Fruit fly (Drosophila melanogaster) whole organism, embryonic: Measurements from ENCODE around the gene CG5805.

Experiments
- B-H2 ChIP-seq: fragments of 200-800 bp; sonication (Bioruptor generic); optimal IDR thresholded peaks from 2 replicates; lab custom pipeline; 2018; ENCODE audit warnings: missing biosample characterization, mild to moderate bottlenecking, missing genetic modification characterization
- CG10274 ChIP-seq: fragments of 200-800 bp; sonication (Bioruptor generic); optimal IDR thresholded peaks from 3 replicates; lab custom pipeline; 2017; ENCODE audit warnings: missing biosample characterization, mild to moderate bottlenecking, missing genetic modification characterization
- CG13894 ChIP-seq: fragments of 200-800 bp; sonication (Bioruptor generic); optimal IDR thresholded peaks from 3 replicates; lab custom pipeline; 2018; ENCODE audit warnings: missing biosample characterization, mild to moderate bottlenecking, missing genetic modification characterization, moderate library complexity
- CG15269 ChIP-seq: fragments of 200-800 bp; sonication (Bioruptor generic); optimal IDR thresholded peaks from 2 replicates; lab custom pipeline; 2018; ENCODE audit warnings: missing biosample characterization, mild to moderate bottlenecking, missing genetic modification characterization, moderate library complexity
- CG17612 ChIP-seq: fragments of 200-800 bp; sonication (Bioruptor generic); IDR thresholded peaks from 2 replicates; pipeline ENCODE4 v1.3.6; 2022; ENCODE audit warnings: missing biosample characterization, missing genetic modification characterization
- CG18262 ChIP-seq: fragments of 200-800 bp; optimal IDR thresholded peaks from 3 replicates; lab custom pipeline; 2019; ENCODE audit warnings: missing biosample characterization, mild to moderate bottlenecking, missing genetic modification characterization, moderate library complexity
- CG2199 ChIP-seq: fragments of 200-800 bp; sonication (Bioruptor generic); IDR thresholded peaks from 3 replicates; pipeline ENCODE4 v1.3.6; 2022; ENCODE audit warnings: missing biosample characterization, missing genetic modification characterization
- CG2678 ChIP-seq: fragments of 200-800 bp; sonication (Bioruptor generic); optimal IDR thresholded peaks from 3 replicates; lab custom pipeline; 2019; ENCODE audit warnings: missing biosample characterization, mild to moderate bottlenecking, missing genetic modification characterization, moderate library complexity
- CG3065 ChIP-seq: fragments of 200-800 bp; sonication (Bioruptor generic); optimal IDR thresholded peaks from 2 replicates; lab custom pipeline; 2016; ENCODE audit warnings: missing biosample characterization, missing genetic modification characterization
- CG3995 ChIP-seq: fragments of 200-800 bp; sonication (Bioruptor generic); optimal IDR thresholded peaks from 3 replicates; lab custom pipeline; 2016; ENCODE audit warnings: missing biosample characterization, missing genetic modification characterization
- CG42726 ChIP-seq: fragments of 200-800 bp; sonication (Bioruptor generic); IDR thresholded peaks from 2 replicates; pipeline ENCODE4 v1.3.6; 2022; ENCODE audit warnings: missing biosample characterization, missing genetic modification characterization; ENCODE audit not compliant: partially characterized antibody
- CG4282 ChIP-seq: fragments of 200-800 bp; sonication (Bioruptor generic); optimal IDR thresholded peaks from 2 replicates; lab custom pipeline; 2016; ENCODE audit warnings: missing biosample characterization, missing genetic modification characterization
- CG4617 ChIP-seq: fragments of 200-800 bp; sonication (Bioruptor generic); optimal IDR thresholded peaks from 3 replicates; lab custom pipeline; 2016; ENCODE audit warnings: missing biosample characterization, missing genetic modification characterization, borderline replicate concordance
- CG4707 ChIP-seq: fragments of 200-800 bp; sonication (Bioruptor generic); optimal IDR thresholded peaks from 2 replicates; lab custom pipeline; 2018; ENCODE audit warnings: missing biosample characterization, mild to moderate bottlenecking, missing genetic modification characterization, moderate library complexity
- CG6175 ChIP-seq: fragments of 200-800 bp; sonication (Bioruptor generic); IDR thresholded peaks from 3 replicates; pipeline ENCODE4 v1.3.6; 2022; ENCODE audit warnings: missing biosample characterization, missing genetic modification characterization
- CG6854 ChIP-seq: fragments of 200-800 bp; sonication (Bioruptor generic); optimal IDR thresholded peaks from 3 replicates; lab custom pipeline; 2017; ENCODE audit warnings: missing biosample characterization, mild to moderate bottlenecking, missing genetic modification characterization
- CG7556 ChIP-seq: fragments of 200-800 bp; sonication (Bioruptor generic); optimal IDR thresholded peaks from 2 replicates; lab custom pipeline; 2017; ENCODE audit warnings: missing biosample characterization, mild to moderate bottlenecking, missing genetic modification characterization
- Dad ChIP-seq: fragments of 200-800 bp; sonication (Bioruptor generic); optimal IDR thresholded peaks from 3 replicates; lab custom pipeline; 2016; ENCODE audit warnings: missing biosample characterization, missing genetic modification characterization
- Deaf1 ChIP-seq: fragments of 200-800 bp; optimal IDR thresholded peaks from 3 replicates; lab custom pipeline; 2019; ENCODE audit warnings: missing biosample characterization, mild to moderate bottlenecking, missing genetic modification characterization, moderate library complexity
- Dfd ChIP-seq, 2 experiments: fragments of >200 bp; optimal IDR thresholded peaks; 2 replicates each; lab custom pipeline; 2017; ENCODE audit warnings: missing biosample characterization in 2 of 2, missing genetic modification characterization in 2 of 2
- GATAe ChIP-seq: fragments of 200-800 bp; sonication (Bioruptor generic); conservative IDR thresholded peaks from 2 replicates; pipeline ENCODE4 v1.3.6; 2022; ENCODE audit warnings: missing biosample characterization, missing genetic modification characterization
- Gug ChIP-seq: fragments of 200-800 bp; sonication (Bioruptor generic); IDR thresholded peaks from 4 replicates; pipeline ENCODE4 v1.3.6; 2022; ENCODE audit warnings: missing biosample characterization, missing genetic modification characterization
- Hsf ChIP-seq: fragments of 200-800 bp; sonication (Bioruptor generic); optimal IDR thresholded peaks from 3 replicates; lab custom pipeline; 2016; ENCODE audit warnings: missing biosample characterization, missing genetic modification characterization
- MBD-R2 ChIP-seq: fragments of 200-800 bp; sonication (Bioruptor generic); IDR thresholded peaks from 2 replicates; pipeline ENCODE4 v1.3.6; 2022; ENCODE audit warnings: missing biosample characterization, missing genetic modification characterization
- MESR4 ChIP-seq: fragments of 200-800 bp; sonication (Bioruptor generic); optimal IDR thresholded peaks from 2 replicates; lab custom pipeline; 2018; ENCODE audit warnings: missing biosample characterization, mild to moderate bottlenecking, missing genetic modification characterization, moderate library complexity
- Mad ChIP-seq: fragments of 200-800 bp; sonication (Bioruptor generic); optimal IDR thresholded peaks from 2 replicates; lab custom pipeline; 2016; ENCODE audit warnings: missing biosample characterization, missing genetic modification characterization
- Oli ChIP-seq: fragments of 200-800 bp; sonication (Bioruptor generic); optimal IDR thresholded peaks from 2 replicates; lab custom pipeline; 2018; ENCODE audit warnings: missing biosample characterization, mild to moderate bottlenecking, missing genetic modification characterization, moderate library complexity
- bcd ChIP-seq: fragments of 200-800 bp; sonication (Bioruptor generic); optimal IDR thresholded peaks from 2 replicates; lab custom pipeline; 2017; ENCODE audit warnings: missing biosample characterization, mild to moderate bottlenecking, missing genetic modification characterization
- croc ChIP-seq: fragments of 200-800 bp; sonication (Bioruptor generic); conservative IDR thresholded peaks from 3 replicates; pipeline ENCODE4 v1.3.6; 2022; ENCODE audit warnings: missing biosample characterization, missing genetic modification characterization
- dan ChIP-seq: fragments of 200-800 bp; sonication (Bioruptor generic); IDR thresholded peaks from 2 replicates; pipeline ENCODE4 v1.3.6; 2022; ENCODE audit warnings: missing biosample characterization, missing genetic modification characterization
- dimm ChIP-seq: fragments of 200-800 bp; sonication (Bioruptor generic); IDR thresholded peaks from 2 replicates; pipeline ENCODE4 v1.3.6; 2022; ENCODE audit warnings: missing biosample characterization, missing genetic modification characterization
- dmrt11E ChIP-seq: fragments of 200-800 bp; sonication (Bioruptor generic); optimal IDR thresholded peaks from 3 replicates; lab custom pipeline; 2018; ENCODE audit warnings: missing biosample characterization, mild to moderate bottlenecking, missing genetic modification characterization, moderate library complexity
- en ChIP-seq: fragments of 200-800 bp; sonication (Bioruptor generic); optimal IDR thresholded peaks from 2 replicates; lab custom pipeline; 2016; ENCODE audit warnings: missing biosample characterization, missing genetic modification characterization
- eve ChIP-seq, 2 experiments: fragments of >200 bp; optimal IDR thresholded peaks; 2 replicates each; lab custom pipeline; 2017; ENCODE audit warnings: missing biosample characterization in 2 of 2, missing genetic modification characterization in 2 of 2
- exex ChIP-seq: fragments of 200-800 bp; sonication (Bioruptor generic); optimal IDR thresholded peaks from 4 replicates; lab custom pipeline; 2018; ENCODE audit warnings: missing biosample characterization, mild to moderate bottlenecking, missing genetic modification characterization, moderate library complexity
- gce ChIP-seq: fragments of 200-800 bp; sonication (Bioruptor generic); IDR thresholded peaks from 3 replicates; pipeline ENCODE4 v1.3.6; 2022; ENCODE audit warnings: missing biosample characterization, missing genetic modification characterization
- gcm2 ChIP-seq: fragments of 200-800 bp; sonication (Bioruptor generic); optimal IDR thresholded peaks from 2 replicates; lab custom pipeline; 2016; ENCODE audit warnings: missing biosample characterization, missing genetic modification characterization
- gem ChIP-seq: fragments of 200-800 bp; sonication (Bioruptor generic); optimal IDR thresholded peaks from 2 replicates; lab custom pipeline; 2019; ENCODE audit warnings: missing biosample characterization, mild to moderate bottlenecking, missing genetic modification characterization, moderate library complexity
- gfzf ChIP-seq: fragments of 200-800 bp; sonication (Bioruptor generic); optimal IDR thresholded peaks from 2 replicates; lab custom pipeline; 2016; ENCODE audit warnings: missing biosample characterization, mild to moderate bottlenecking, missing genetic modification characterization, moderate library complexity
- hb ChIP-seq: fragments of 200-800 bp; sonication (Bioruptor generic); IDR thresholded peaks from 3 replicates; pipeline ENCODE4 v1.3.6; 2022; ENCODE audit warnings: missing biosample characterization, missing genetic modification characterization; ENCODE audit not compliant: partially characterized antibody
- her ChIP-seq: fragments of 200-800 bp; sonication (Bioruptor generic); optimal IDR thresholded peaks from 2 replicates; lab custom pipeline; 2016; ENCODE audit warnings: missing biosample characterization, missing genetic modification characterization
- jigr1 ChIP-seq: fragments of 200-800 bp; sonication (Bioruptor generic); IDR thresholded peaks from 3 replicates; pipeline ENCODE4 v1.3.6; 2022; ENCODE audit warnings: missing biosample characterization, missing genetic modification characterization
- nerfin-2 ChIP-seq: fragments of 200-800 bp; sonication (Bioruptor generic); IDR thresholded peaks from 2 replicates; pipeline ENCODE4 v1.3.6; 2022; ENCODE audit warnings: missing biosample characterization, missing genetic modification characterization; ENCODE audit not compliant: partially characterized antibody
- onecut ChIP-seq: fragments of 200-800 bp; sonication (Bioruptor generic); IDR thresholded peaks from 2 replicates; pipeline ENCODE4 v1.3.6; 2022; ENCODE audit warnings: missing biosample characterization, missing genetic modification characterization
- pros ChIP-seq: fragments of 200-800 bp; sonication (Bioruptor generic); optimal IDR thresholded peaks from 3 replicates; lab custom pipeline; 2019; ENCODE audit warnings: missing biosample characterization, mild to moderate bottlenecking, missing genetic modification characterization, moderate library complexity
- pzg ChIP-seq: fragments of 200-800 bp; sonication (Bioruptor generic); optimal IDR thresholded peaks from 3 replicates; lab custom pipeline; 2018; ENCODE audit warnings: missing biosample characterization, mild to moderate bottlenecking, missing genetic modification characterization, moderate library complexity
- slbo ChIP-seq: fragments of 200-800 bp; sonication (Bioruptor generic); IDR thresholded peaks from 2 replicates; pipeline ENCODE4 v1.3.6; 2022; ENCODE audit warnings: missing biosample characterization, missing genetic modification characterization
- sug ChIP-seq: fragments of 200-800 bp; optimal IDR thresholded peaks from 2 replicates; lab custom pipeline; 2019; ENCODE audit warnings: missing biosample characterization, mild to moderate bottlenecking, missing genetic modification characterization, moderate library complexity

CG5805 gene

dm6 chr3R:24771273-24772231 is 15.7 kb downstream of the CG5805 start, which contains the start of gene CG42331 (continued):
- TF ChIP-seq pzg: no peak
- TF ChIP-seq CG18262 (tag; lab: Kevin White, UChicago): peak; percentile 55
- TF ChIP-seq nerfin-2 (GFP tag; lab: Robert Waterston, UW): no peak
- TF ChIP-seq sug (tag; lab: Kevin White, UChicago): peak; percentile 92
- no peak for TF ChIP-seq gfzf (GFP tag; lab: Kevin White, UChicago)
- no peak for TF ChIP-seq gcm2 (GFP tag; lab: Kevin White, UChicago)
- no peak for TF ChIP-seq Dfd (GFP tag; optimal IDR thresholded peaks at IDR 0.05; lab: Kevin White, UChicago)
- no peak for TF ChIP-seq CG17612 (GFP tag; lab: Robert Waterston, UW)
- TF ChIP-seq CG2199 (GFP tag; lab: Robert Waterston, UW): no peak
- TF ChIP-seq CG6175: peak; percentile 18; the same call in 1 of the 3 replicates
- peak; percentile 74 for TF ChIP-seq Oli (tag; lab: Kevin White, UChicago)
- peak; percentile 57 for TF ChIP-seq en
- TF ChIP-seq CG4707 (GFP tag; lab: Kevin White, UChicago): no peak
- TF ChIP-seq Deaf1: peak; percentile 23
- TF ChIP-seq Dad (GFP tag; lab: Kevin White, UChicago): peak; percentile 31
- no peak for TF ChIP-seq dimm (GFP tag; lab: Robert Waterston, UW)
- TF ChIP-seq CG10274 (GFP tag; lab: Kevin White, UChicago): peak; percentile 52
- TF ChIP-seq CG3065: no peak
- TF ChIP-seq gem: peak; percentile 86
- TF ChIP-seq CG2678 (tag; lab: Kevin White, UChicago): peak; percentile 83
- TF ChIP-seq slbo (GFP tag; lab: Robert Waterston, UW): peak; percentile 47; the same call in 1 of the 2 replicates
- no peak for TF ChIP-seq CG13894 (tag; lab: Kevin White, UChicago)
- TF ChIP-seq Mad (GFP tag; lab: Kevin White, UChicago): no peak
- no peak for TF ChIP-seq CG3995 (GFP tag; lab: Kevin White, UChicago)
- TF ChIP-seq CG42726 (GFP tag; lab: Robert Waterston, UW): no peak
- TF ChIP-seq CG4617 (GFP tag; lab: Kevin White, UChicago): no peak
- TF ChIP-seq CG7556 (GFP tag; lab: Kevin White, UChicago): peak; percentile 73
- no peak for TF ChIP-seq CG6854 (GFP tag; lab: Kevin White, UChicago)
- TF ChIP-seq dmrt11E (tag; lab: Kevin White, UChicago): no peak
- TF ChIP-seq pros (GFP tag; lab: Kevin White, UChicago): no peak
- TF ChIP-seq MBD-R2: peak; percentile 32; the same call in 1 of the 2 replicates
- peak; percentile 65 for TF ChIP-seq exex (tag; lab: Kevin White, UChicago)
- no peak for TF ChIP-seq jigr1 (GFP tag; lab: Robert Waterston, UW)
- TF ChIP-seq MESR4 (GFP tag; lab: Kevin White, UChicago): no peak
- TF ChIP-seq her (GFP tag; lab: Kevin White, UChicago): peak; percentile 45
- TF ChIP-seq dan (GFP tag; lab: Robert Waterston, UW): no peak
- peak; percentile 38 for TF ChIP-seq bcd (GFP tag; lab: Kevin White, UChicago)
- peak in 1 of 2 experiments; percentile 61 for TF ChIP-seq eve (GFP tag; optimal IDR thresholded peaks at IDR 0.05; lab: Kevin White, UChicago)
- TF ChIP-seq Gug (GFP tag; lab: Robert Waterston, UW): no peak; the same call in 3 of the 4 replicates
- no peak for TF ChIP-seq gce (GFP tag; lab: Robert Waterston, UW)
- peak; percentile 4 for TF ChIP-seq B-H2
- no peak for TF ChIP-seq hb (GFP tag; lab: Robert Waterston, UW)
- peak; percentile 37; the same call in 2 of the 3 replicates for TF ChIP-seq croc (GFP tag; lab: Robert Waterston, UW)
- no peak for TF ChIP-seq CG4282
- TF ChIP-seq Hsf (GFP tag; lab: Kevin White, UChicago): peak; percentile 56
- TF ChIP-seq CG15269 (tag; lab: Kevin White, UChicago): peak; percentile 71
- TF ChIP-seq GATAe: peak; percentile 55; the same call in 1 of the 2 replicates
- peak; percentile 25; the same call in 1 of the 2 replicates for TF ChIP-seq onecut (GFP tag; lab: Robert Waterston, UW)
